Worm (Caenorhabditis elegans) whole organism, late embryonic: Measurements from ENCODE around the gene C40H5.2.

Experiments
- C08G9.2 ChIP-seq: sonication (generic microtip); optimal IDR thresholded peaks from 2 replicates; lab custom pipeline; 2016; ENCODE audit warnings: mild to moderate bottlenecking, missing genetic modification characterization, moderate library complexity, missing compliant biosample characterization
- ceh-14 ChIP-seq: sonication (generic microtip); optimal IDR thresholded peaks from 2 replicates; lab custom pipeline; 2016; ENCODE audit warnings: missing genotype, missing genetic modification characterization, missing compliant biosample characterization
- ceh-19 ChIP-seq: fragments of 200-800 bp; sonication (Bioruptor generic); optimal IDR thresholded peaks from 2 replicates; lab custom pipeline; 2018; ENCODE audit warnings: mild to moderate bottlenecking, missing genetic modification characterization, missing compliant biosample characterization
- che-1 ChIP-seq: sonication (generic microtip); optimal IDR thresholded peaks from 2 replicates; lab custom pipeline; 2016; ENCODE audit warnings: mild to moderate bottlenecking, missing genetic modification characterization, missing compliant biosample characterization
- dmd-4 ChIP-seq: sonication (generic microtip); optimal IDR thresholded peaks from 2 replicates; lab custom pipeline; 2016; ENCODE audit warnings: borderline replicate concordance, missing genetic modification characterization, missing compliant biosample characterization
- fkh-10 ChIP-seq: fragments of 150-350 bp; optimal IDR thresholded peaks from 2 replicates; lab custom pipeline; 2014; ENCODE audit warnings: missing biosample characterization, missing genetic modification reagents, missing genetic modification characterization
- nhr-11 ChIP-seq: fragments of 150-350 bp; optimal IDR thresholded peaks from 2 replicates; lab custom pipeline; 2014; ENCODE audit warnings: missing biosample characterization, missing genetic modification characterization
- pax-1 ChIP-seq: fragments of 150-350 bp; optimal IDR thresholded peaks from 2 replicates; lab custom pipeline; 2014; ENCODE audit warnings: missing biosample characterization, missing genetic modification characterization
- ref-2 ChIP-seq: sonication (generic microtip); optimal IDR thresholded peaks from 2 replicates; lab custom pipeline; 2016; ENCODE audit warnings: missing genetic modification characterization, missing compliant biosample characterization
- rnt-1 ChIP-seq: sonication (generic microtip); optimal IDR thresholded peaks from 2 replicates; lab custom pipeline; 2016; ENCODE audit warnings: missing genetic modification characterization, missing compliant biosample characterization
- tbx-2 ChIP-seq: sonication (generic microtip); optimal IDR thresholded peaks from 2 replicates; lab custom pipeline; 2016; ENCODE audit warnings: missing genetic modification characterization, missing compliant biosample characterization
- tbx-7 ChIP-seq: sonication (generic microtip); optimal IDR thresholded peaks from 2 replicates; lab custom pipeline; 2016; ENCODE audit warnings: missing genotype, missing genetic modification characterization, missing compliant biosample characterization
- ttx-3 ChIP-seq: sonication (generic microtip); optimal IDR thresholded peaks from 2 replicates; lab custom pipeline; 2016; ENCODE audit warnings: missing genetic modification reagents, missing genetic modification characterization, missing compliant biosample characterization

ce11 chrX:11758809-11759208, 12.9 kb downstream of the C40H5.2 start, which contains the start of gene lact-7:
- TF ChIP-seq ref-2 (tag; lab: Kevin White, UChicago) = no peak
- TF ChIP-seq fkh-10 = no peak
- TF ChIP-seq dmd-4 (tag; lab: Kevin White, UChicago) = no peak
- no peak for TF ChIP-seq nhr-11 (tag; lab: Kevin White, UChicago)
- no peak for TF ChIP-seq pax-1
- no peak for TF ChIP-seq che-1 (tag; lab: Kevin White, UChicago)
- TF ChIP-seq ceh-14 (tag; lab: Kevin White, UChicago) = no peak
- no peak for TF ChIP-seq tbx-2
- TF ChIP-seq C08G9.2 (tag; lab: Kevin White, UChicago) = no peak
- no peak for TF ChIP-seq tbx-7 (tag; lab: Kevin White, UChicago)
- no peak for TF ChIP-seq rnt-1 (tag; lab: Kevin White, UChicago)
- no peak for TF ChIP-seq ceh-19 (GFP tag; lab: Kevin White, UChicago)
- no peak for TF ChIP-seq ttx-3 (tag; lab: Kevin White, UChicago)
